Fruit fly (Drosophila melanogaster) whole organism, embryonic: ENCODE data around the gene CG33235.
A peak's percentile ranks its signal among the peaks of the same experiment; 100 is the strongest.

ENCODE experiments used
- Adf1 ChIP-seq: fragments of 200-800 bp; sonication (Bioruptor generic); IDR thresholded peaks from 2 replicates; pipeline ENCODE4 v1.3.6; 2022; ENCODE audit warnings: missing biosample characterization, missing genetic modification characterization
- CG10209 ChIP-seq: fragments of 200-800 bp; sonication (Bioruptor generic); optimal IDR thresholded peaks from 3 replicates; lab custom pipeline; 2017; ENCODE audit warnings: missing biosample characterization, mild to moderate bottlenecking, missing genetic modification characterization, missing genetic modification reagents
- CG10366 ChIP-seq: fragments of 200-800 bp; sonication (Bioruptor generic); IDR thresholded peaks from 2 replicates; pipeline ENCODE4 v1.3.6; 2022; ENCODE audit warnings: missing biosample characterization, missing genetic modification characterization
- CG11398 ChIP-seq: fragments of 200-800 bp; sonication (Bioruptor generic); optimal IDR thresholded peaks from 2 replicates; lab custom pipeline; 2016; ENCODE audit warnings: missing biosample characterization, missing genetic modification characterization
- CG12104 ChIP-seq: fragments of 200-800 bp; sonication (Bioruptor generic); optimal IDR thresholded peaks from 3 replicates; lab custom pipeline; 2016; ENCODE audit warnings: missing biosample characterization, missing genetic modification characterization
- CG13296 ChIP-seq: fragments of 200-800 bp; sonication (Bioruptor generic); optimal IDR thresholded peaks from 3 replicates; lab custom pipeline; 2018; ENCODE audit warnings: missing biosample characterization, mild to moderate bottlenecking, missing genetic modification characterization
- CG13424 ChIP-seq: fragments of 200-800 bp; sonication (Bioruptor generic); optimal IDR thresholded peaks from 2 replicates; lab custom pipeline; 2019; ENCODE audit warnings: missing biosample characterization, mild to moderate bottlenecking, missing genetic modification characterization, moderate library complexity
- CG15073 ChIP-seq: fragments of 200-800 bp; sonication (Bioruptor generic); optimal IDR thresholded peaks from 2 replicates; lab custom pipeline; 2016; ENCODE audit warnings: missing biosample characterization, missing genetic modification characterization
- CG16779 ChIP-seq: fragments of 200-800 bp; sonication (Bioruptor generic); IDR thresholded peaks from 2 replicates; pipeline ENCODE4 v1.3.6; 2022; ENCODE audit warnings: missing biosample characterization, missing genetic modification characterization
- CG16813 ChIP-seq: fragments of 200-800 bp; sonication (Bioruptor generic); IDR thresholded peaks from 3 replicates; pipeline ENCODE4 v1.3.6; 2022; ENCODE audit warnings: missing biosample characterization, missing genetic modification characterization; ENCODE audit not compliant: partially characterized antibody
- CG17361 ChIP-seq: fragments of 200-800 bp; sonication (Bioruptor generic); IDR thresholded peaks from 3 replicates; pipeline ENCODE4 v1.3.6; 2022; ENCODE audit warnings: missing biosample characterization, missing genetic modification characterization
- CG2120 ChIP-seq: fragments of 200-800 bp; sonication (Bioruptor generic); optimal IDR thresholded peaks from 3 replicates; lab custom pipeline; 2016; ENCODE audit warnings: missing biosample characterization, missing genetic modification characterization
- CG30020 ChIP-seq: fragments of 200-800 bp; optimal IDR thresholded peaks from 2 replicates; lab custom pipeline; 2019; ENCODE audit warnings: missing biosample characterization, mild to moderate bottlenecking, missing genetic modification characterization, moderate library complexity
- CG4328 ChIP-seq: fragments of 200-800 bp; sonication (Bioruptor generic); optimal IDR thresholded peaks from 3 replicates; lab custom pipeline; 2017; ENCODE audit warnings: missing biosample characterization, missing genetic modification reagents, missing genetic modification characterization
- CG4404 ChIP-seq: fragments of 200-800 bp; sonication (Bioruptor generic); IDR thresholded peaks from 2 replicates; pipeline ENCODE4 v1.3.6; 2022; ENCODE audit warnings: missing biosample characterization, missing genetic modification characterization
- CG4424 ChIP-seq: fragments of 200-800 bp; sonication (Bioruptor generic); optimal IDR thresholded peaks from 3 replicates; lab custom pipeline; 2016; ENCODE audit warnings: missing biosample characterization, missing genetic modification characterization
- CG6683 ChIP-seq: fragments of 200-800 bp; sonication (Bioruptor generic); optimal IDR thresholded peaks from 2 replicates; lab custom pipeline; 2017; ENCODE audit warnings: missing biosample characterization, mild to moderate bottlenecking, missing genetic modification characterization, missing genetic modification reagents
- CG7928 ChIP-seq: fragments of 200-800 bp; sonication (Bioruptor generic); optimal IDR thresholded peaks from 2 replicates; lab custom pipeline; 2017; ENCODE audit warnings: missing biosample characterization, mild to moderate bottlenecking, missing genetic modification characterization
- CG8290 ChIP-seq, 3 experiments: fragments of 200-800 bp; sonication (Bioruptor generic); optimal IDR thresholded peaks; 2 replicates each; lab custom pipeline; 2016 to 2019; ENCODE audit warnings: missing biosample characterization in 3 of 3, missing genetic modification characterization in 3 of 3, mild to moderate bottlenecking in 2 of 3, moderate library complexity in 1 of 3
- CG8924 ChIP-seq: fragments of 200-800 bp; optimal IDR thresholded peaks from 3 replicates; lab custom pipeline; 2019; ENCODE audit warnings: missing biosample characterization, mild to moderate bottlenecking, missing genetic modification characterization, moderate library complexity
- D ChIP-seq, 2 experiments: fragments of 200-800 bp in 1 of 2; fragments of >200 bp in 1 of 2; sonication (Bioruptor generic) in 1 of 2; optimal IDR thresholded peaks; 2 replicates in 1 of 2; 3 replicates in 1 of 2; lab custom pipeline; 2017; ENCODE audit warnings: mild to moderate bottlenecking in 1 of 2, missing biosample characterization in 1 of 2, missing genetic modification characterization in 1 of 2, missing genetic modification reagents in 1 of 2
- Dad ChIP-seq: fragments of 200-800 bp; sonication (Bioruptor generic); optimal IDR thresholded peaks from 3 replicates; lab custom pipeline; 2016; ENCODE audit warnings: missing biosample characterization, missing genetic modification characterization
- Dbx ChIP-seq: fragments of 200-800 bp; sonication (Bioruptor generic); IDR thresholded peaks from 3 replicates; pipeline ENCODE4 v1.3.6; 2022; ENCODE audit warnings: missing biosample characterization, missing genetic modification characterization
- Dek ChIP-seq: fragments of 200-800 bp; sonication (Bioruptor generic); optimal IDR thresholded peaks from 3 replicates; lab custom pipeline; 2019; ENCODE audit warnings: missing biosample characterization, mild to moderate bottlenecking, missing genetic modification characterization, moderate library complexity
- ERR ChIP-seq: fragments of 200-800 bp; sonication (Bioruptor generic); optimal IDR thresholded peaks from 2 replicates; lab custom pipeline; 2016; ENCODE audit warnings: missing biosample characterization, missing genetic modification characterization
- Ets97D ChIP-seq: fragments of 200-800 bp; sonication (Bioruptor generic); optimal IDR thresholded peaks from 3 replicates; lab custom pipeline; 2016; ENCODE audit warnings: missing biosample characterization, missing genetic modification characterization
- Jarid2 ChIP-seq: fragments of 200-800 bp; sonication (Bioruptor generic); optimal IDR thresholded peaks from 3 replicates; lab custom pipeline; 2017; ENCODE audit warnings: mild to moderate bottlenecking, missing biosample characterization, missing genetic modification reagents, missing genetic modification characterization
- Kr ChIP-seq: fragments of 200-800 bp; sonication (Bioruptor generic); optimal IDR thresholded peaks from 2 replicates; lab custom pipeline; 2017; ENCODE audit warnings: missing biosample characterization, mild to moderate bottlenecking, missing genetic modification characterization
- MESR4 ChIP-seq: fragments of 200-800 bp; sonication (Bioruptor generic); optimal IDR thresholded peaks from 2 replicates; lab custom pipeline; 2018; ENCODE audit warnings: missing biosample characterization, mild to moderate bottlenecking, missing genetic modification characterization, moderate library complexity
- Nf-YA ChIP-seq: fragments of 200-800 bp; sonication (Bioruptor generic); IDR thresholded peaks from 2 replicates; pipeline ENCODE4 v1.3.6; 2022; ENCODE audit warnings: missing biosample characterization, missing genetic modification characterization
- Sox100B ChIP-seq: fragments of 200-800 bp; sonication (Bioruptor generic); optimal IDR thresholded peaks from 3 replicates; lab custom pipeline; 2018; ENCODE audit warnings: missing biosample characterization, mild to moderate bottlenecking, missing genetic modification characterization
- Vsx1 ChIP-seq: fragments of 200-800 bp; sonication (Bioruptor generic); optimal IDR thresholded peaks from 2 replicates; lab custom pipeline; 2017; ENCODE audit warnings: missing biosample characterization, mild to moderate bottlenecking, missing genetic modification characterization, missing genetic modification reagents
- ac ChIP-seq: fragments of 200-800 bp; sonication (Bioruptor generic); optimal IDR thresholded peaks from 3 replicates; lab custom pipeline; 2017; ENCODE audit warnings: missing biosample characterization, mild to moderate bottlenecking, missing genetic modification characterization
- br ChIP-seq: fragments of >200 bp; optimal IDR thresholded peaks from 2 replicates; lab custom pipeline; 2017
- cas ChIP-seq: fragments of 200-800 bp; sonication (Bioruptor generic); IDR thresholded peaks from 2 replicates; pipeline ENCODE4 v1.3.6; 2022; ENCODE audit warnings: missing biosample characterization, missing genetic modification characterization
- caup ChIP-seq: fragments of 200-800 bp; sonication (Bioruptor generic); optimal IDR thresholded peaks from 3 replicates; lab custom pipeline; 2017; ENCODE audit warnings: missing biosample characterization, mild to moderate bottlenecking, missing genetic modification characterization, moderate library complexity; ENCODE audit not compliant: severe bottlenecking
- eve ChIP-seq, 2 experiments: fragments of >200 bp; optimal IDR thresholded peaks; 2 replicates each; lab custom pipeline; 2017; ENCODE audit warnings: missing biosample characterization in 2 of 2, missing genetic modification characterization in 2 of 2
- exex ChIP-seq: fragments of 200-800 bp; sonication (Bioruptor generic); optimal IDR thresholded peaks from 4 replicates; lab custom pipeline; 2018; ENCODE audit warnings: missing biosample characterization, mild to moderate bottlenecking, missing genetic modification characterization, moderate library complexity
- fd64A ChIP-seq: fragments of 200-800 bp; sonication (Bioruptor generic); optimal IDR thresholded peaks from 3 replicates; lab custom pipeline; 2018; ENCODE audit warnings: missing biosample characterization, mild to moderate bottlenecking, missing genetic modification characterization
- lov ChIP-seq, 2 experiments: fragments of 200-800 bp in 1 of 2; fragments of >200 bp in 1 of 2; sonication (Bioruptor generic) in 1 of 2; IDR thresholded peaks in 1 of 2; optimal IDR thresholded peaks in 1 of 2; 2 replicates in 1 of 2; 3 replicates in 1 of 2; pipeline versions ENCODE4 v1.3.6 to Lab custom; 2017 to 2022; ENCODE audit warnings: missing biosample characterization in 1 of 2, missing genetic modification characterization in 1 of 2
- otp ChIP-seq: fragments of 200-800 bp; sonication (Bioruptor generic); IDR thresholded peaks from 3 replicates; pipeline ENCODE4, ENCODE4 v1.3.6; 2022; ENCODE audit warnings: missing biosample characterization, missing genetic modification characterization
- pros ChIP-seq: fragments of 200-800 bp; sonication (Bioruptor generic); optimal IDR thresholded peaks from 3 replicates; lab custom pipeline; 2019; ENCODE audit warnings: missing biosample characterization, mild to moderate bottlenecking, missing genetic modification characterization, moderate library complexity
- salm ChIP-seq: fragments of 200-800 bp; sonication (Bioruptor generic); optimal IDR thresholded peaks from 2 replicates; lab custom pipeline; 2018; ENCODE audit warnings: missing biosample characterization, mild to moderate bottlenecking, missing genetic modification characterization
- sens-2 ChIP-seq: fragments of 200-800 bp; sonication (Bioruptor generic); IDR thresholded peaks from 2 replicates; pipeline ENCODE4 v1.3.6; 2022; ENCODE audit warnings: missing biosample characterization, missing genetic modification characterization
- seq ChIP-seq: fragments of 200-800 bp; sonication (Bioruptor generic); IDR thresholded peaks from 2 replicates; pipeline ENCODE4 v1.3.6; 2022; ENCODE audit warnings: missing biosample characterization, missing genetic modification characterization
- twi ChIP-seq: fragments of 200-800 bp; optimal IDR thresholded peaks from 2 replicates; lab custom pipeline; 2019; ENCODE audit warnings: missing biosample characterization, mild to moderate bottlenecking, missing genetic modification characterization, moderate library complexity

CG33235 gene

DNA sequence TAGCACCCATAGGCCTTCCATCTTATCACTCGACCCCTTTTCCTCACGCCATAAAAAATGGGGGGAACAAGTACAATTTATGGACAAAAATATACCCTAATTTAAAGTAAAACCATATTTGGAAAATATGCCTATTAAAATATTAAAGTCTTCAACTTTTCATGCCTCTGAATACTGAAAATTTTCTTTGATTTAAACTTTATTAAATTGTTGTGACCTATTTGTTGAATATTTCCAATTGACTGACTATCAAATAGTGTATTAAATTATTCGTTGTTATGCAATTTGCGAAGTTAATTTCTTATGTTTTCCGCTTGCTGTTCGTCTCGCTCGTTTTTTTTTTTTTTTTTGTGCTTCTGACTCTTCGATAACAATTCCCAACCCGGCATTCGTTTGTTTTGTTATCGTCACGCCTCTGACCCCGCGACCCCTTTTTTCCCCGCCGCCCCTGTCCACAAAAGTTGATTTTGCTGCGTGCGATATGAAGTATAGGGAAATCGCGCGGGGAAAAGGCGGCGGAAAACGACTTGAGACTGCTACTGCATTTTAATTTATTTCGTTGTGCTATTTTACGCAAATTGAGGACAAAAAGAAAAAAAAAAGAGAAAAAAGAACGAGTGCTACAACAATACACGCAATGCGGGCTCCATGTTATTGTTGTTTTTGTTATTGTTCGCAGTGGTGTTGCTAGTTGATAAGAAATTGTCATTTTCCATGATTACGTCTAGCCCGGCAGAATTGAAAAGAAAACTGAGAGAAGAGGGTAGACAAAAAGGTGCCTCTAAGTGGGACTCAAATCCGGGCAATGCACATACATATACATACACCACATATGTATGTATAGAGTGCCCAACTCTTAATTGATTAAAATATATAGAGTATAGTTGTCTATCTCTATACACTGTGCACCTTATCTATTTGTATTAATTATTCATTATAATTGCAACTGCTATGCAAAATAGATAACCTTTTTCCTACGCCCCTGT is 30.5 kb upstream of the CG33235 start (continued):
- peak; percentile 75 for TF ChIP-seq CG13424 (tag; lab: Kevin White, UChicago)
- TF ChIP-seq Dek (tag; lab: Kevin White, UChicago) = peak; percentile 42
- no peak for TF ChIP-seq CG15073
- peak; percentile 43 for TF ChIP-seq CG4424
- TF ChIP-seq CG8924 (tag; lab: Kevin White, UChicago) = peak; percentile 76
- TF ChIP-seq ac (GFP tag; lab: Kevin White, UChicago) = no peak
- TF ChIP-seq Nf-YA (GFP tag; lab: Robert Waterston, UW) = no peak
- peak; percentile 12 for TF ChIP-seq caup (GFP tag; lab: Kevin White, UChicago)
- peak; percentile 54 for TF ChIP-seq CG10209 (GFP tag; lab: Kevin White, UChicago)
- peak; percentile 59 for TF ChIP-seq CG2120
- TF ChIP-seq eve (GFP tag; optimal IDR thresholded peaks at IDR 0.05; lab: Kevin White, UChicago) = peak in 1 of 2 experiments; percentile 65
- no peak for TF ChIP-seq CG8290 (GFP tag; optimal IDR thresholded peaks at IDR 0.05; lab: Kevin White, UChicago)
- TF ChIP-seq CG8290 (tag; optimal IDR thresholded peaks at IDR 0.05; lab: Kevin White, UChicago) = peak in 1 of 2 experiments; percentile 3
- no peak for TF ChIP-seq MESR4 (GFP tag; lab: Kevin White, UChicago)
- no peak for TF ChIP-seq Kr
- TF ChIP-seq Jarid2 (GFP tag; lab: Kevin White, UChicago) = no peak
- no peak for TF ChIP-seq D (optimal IDR thresholded peaks at IDR 0.05; lab: Kevin White, UChicago)
- peak; percentile 31 for TF ChIP-seq D (GFP tag; optimal IDR thresholded peaks at IDR 0.05; lab: Kevin White, UChicago)
- TF ChIP-seq CG4404 (GFP tag; lab: Robert Waterston, UW) = no peak
- no peak for TF ChIP-seq br (lab: Kevin White, UChicago)
- peak; percentile 67; the same call in 2 of the 3 replicates for TF ChIP-seq CG17361 (GFP tag; lab: Robert Waterston, UW)
- no peak for TF ChIP-seq ERR (GFP tag; lab: Kevin White, UChicago)
- TF ChIP-seq seq (GFP tag; lab: Robert Waterston, UW) = peak; percentile 59; the same call in 1 of the 2 replicates
- TF ChIP-seq CG4328 = no peak
- no peak for TF ChIP-seq pros (GFP tag; lab: Kevin White, UChicago)
- peak; percentile 21; the same call in 1 of the 2 replicates for TF ChIP-seq Adf1
- TF ChIP-seq Dbx (GFP tag; lab: Robert Waterston, UW) = peak; percentile 31; the same call in 1 of the 3 replicates
- peak; percentile 8 for TF ChIP-seq twi (tag; lab: Kevin White, UChicago)
- TF ChIP-seq CG6683 = no peak
- TF ChIP-seq sens-2 (GFP tag; lab: Robert Waterston, UW) = no peak
- TF ChIP-seq Dad = no peak
- TF ChIP-seq cas (GFP tag; lab: Robert Waterston, UW) = no peak
- TF ChIP-seq Sox100B = peak; percentile 68
- no peak for TF ChIP-seq CG11398 (GFP tag; lab: Kevin White, UChicago)
- TF ChIP-seq CG13296 (GFP tag; lab: Kevin White, UChicago) = peak; percentile 41
- TF ChIP-seq salm (tag; lab: Kevin White, UChicago) = peak; percentile 47
- no peak for TF ChIP-seq CG30020
- peak; percentile 66 for TF ChIP-seq CG10366 (GFP tag; lab: Robert Waterston, UW)
- TF ChIP-seq exex = peak; percentile 48
- peak; percentile 29 for TF ChIP-seq Vsx1 (GFP tag; lab: Kevin White, UChicago)
- TF ChIP-seq otp (GFP tag; lab: Robert Waterston, UW) = no peak
- no peak for TF ChIP-seq CG7928
- TF ChIP-seq CG16779 (GFP tag; lab: Robert Waterston, UW) = no peak
- TF ChIP-seq CG12104 (GFP tag; lab: Kevin White, UChicago) = peak; percentile 37
- TF ChIP-seq fd64A = no peak
- TF ChIP-seq CG16813 = no peak
- TF ChIP-seq lov (optimal IDR thresholded peaks at IDR 0.05; lab: Kevin White, UChicago) = no peak
- TF ChIP-seq lov (GFP tag; IDR thresholded peaks at IDR 0.05; lab: Robert Waterston, UW) = no peak
- TF ChIP-seq Ets97D (GFP tag; lab: Kevin White, UChicago) = no peak
